Worm (Caenorhabditis elegans) whole organism, L3 larva: ENCODE data around the gene C46F9.6.

Experiments
- ZK546.5 ChIP-seq: sonication (generic microtip); optimal IDR thresholded peaks from 2 replicates; lab custom pipeline; 2017; ENCODE audit warnings: missing biosample characterization, missing genetic modification characterization
- nhr-237 ChIP-seq: fragments of 150-350 bp; optimal IDR thresholded peaks from 2 replicates; lab custom pipeline; 2014; ENCODE audit warnings: missing biosample characterization, missing genetic modification characterization
- nhr-76 ChIP-seq: fragments of 150-350 bp; sonication (generic microtip); optimal IDR thresholded peaks from 5 replicates; lab custom pipeline; 2014; ENCODE audit warnings: missing biosample characterization, missing genetic modification characterization
- pha-4 ChIP-seq: fragments of 150-350 bp; optimal IDR thresholded peaks from 2 replicates; lab custom pipeline; 2014; ENCODE audit warnings: missing biosample characterization, missing genetic modification reagents, missing genetic modification characterization
- pqm-1 ChIP-seq: fragments of 150-350 bp; optimal IDR thresholded peaks from 2 replicates; lab custom pipeline; 2017; ENCODE audit warnings: missing biosample characterization, missing genetic modification characterization, inconsistent platforms
- zag-1 ChIP-seq: fragments of 150-350 bp; optimal IDR thresholded peaks from 2 replicates; lab custom pipeline; 2014; ENCODE audit warnings: missing biosample characterization, missing genetic modification characterization

DNA sequence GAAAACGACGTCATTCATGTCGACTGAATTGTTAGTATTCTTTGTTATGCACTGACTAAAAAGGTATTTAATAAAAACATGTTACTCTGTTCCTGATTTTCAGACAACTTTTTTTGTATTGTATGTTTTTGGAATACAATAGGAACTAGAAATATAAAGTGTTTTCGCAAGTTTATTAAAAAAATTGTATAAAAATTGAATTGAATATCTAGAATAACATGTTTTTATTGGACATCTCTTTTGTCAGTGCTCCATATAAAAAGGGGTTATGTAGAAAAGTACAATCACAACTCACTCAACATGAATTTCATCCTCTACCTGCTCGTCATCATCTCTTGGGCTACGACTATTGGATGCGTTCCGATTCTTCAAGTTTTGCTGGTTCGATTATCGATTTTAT is 2.8 kb upstream of the C46F9.6 start, which contains the start of gene C46F9.5:
- TF ChIP-seq nhr-237 (tag; lab: Kevin White, UChicago) (no peak), nhr-76 (no peak), pha-4 (tag; lab: Kevin White, UChicago) (no peak), pqm-1 (tag; lab: Kevin White, UChicago) (no peak), zag-1 (tag; lab: Kevin White, UChicago) (no peak), ZK546.5 (no peak)
